Worm (Caenorhabditis elegans) whole organism, early embryonic: ENCODE measurements around the gene wrb-1.

ENCODE experiments used
- B0310.2 ChIP-seq: sonication (generic microtip); optimal IDR thresholded peaks from 2 replicates; lab custom pipeline; 2016; ENCODE audit warnings: mild to moderate bottlenecking, missing genetic modification characterization, missing compliant biosample characterization
- F13C5.2 ChIP-seq: sonication (generic microtip); optimal IDR thresholded peaks from 2 replicates; lab custom pipeline; 2017; ENCODE audit warnings: mild to moderate bottlenecking, missing genetic modification characterization, inconsistent platforms, missing compliant biosample characterization
- aly-1 ChIP-seq: sonication (generic microtip); optimal IDR thresholded peaks from 2 replicates; lab custom pipeline; 2016; ENCODE audit warnings: missing genetic modification characterization, missing compliant biosample characterization
- ama-1 ChIP-seq: fragments of 150-350 bp; optimal IDR thresholded peaks from 2 replicates; lab custom pipeline; 2014
- ceh-13 ChIP-seq: fragments of 200-800 bp; sonication (Bioruptor generic); optimal IDR thresholded peaks from 2 replicates; lab custom pipeline; 2018; ENCODE audit warnings: mild to moderate bottlenecking, missing genetic modification characterization, missing compliant biosample characterization
- ceh-36 ChIP-seq: sonication (generic microtip); optimal IDR thresholded peaks from 2 replicates; lab custom pipeline; 2016; ENCODE audit warnings: missing genetic modification characterization, inconsistent platforms, missing compliant biosample characterization
- hmbx-1 ChIP-seq: sonication (generic microtip); optimal IDR thresholded peaks from 2 replicates; lab custom pipeline; 2016; ENCODE audit warnings: mild to moderate bottlenecking, missing genetic modification characterization, missing compliant biosample characterization
- hmg-4 ChIP-seq: fragments of 200-800 bp; sonication (Bioruptor generic); optimal IDR thresholded peaks from 2 replicates; lab custom pipeline; 2018; ENCODE audit warnings: mild to moderate bottlenecking, missing genetic modification characterization, missing compliant biosample characterization
- hnd-1 ChIP-seq: sonication (generic microtip); optimal IDR thresholded peaks from 2 replicates; lab custom pipeline; 2016; ENCODE audit warnings: missing genetic modification characterization, missing compliant biosample characterization
- pes-1 ChIP-seq: fragments of 200-800 bp; sonication (Bioruptor generic); IDR thresholded peaks from 2 replicates; pipeline ENCODE4 v1.3.6; 2022; ENCODE audit warnings: missing genetic modification reagents, missing genetic modification characterization, missing compliant biosample characterization
- scrt-1 ChIP-seq: fragments of 200-800 bp; sonication (Bioruptor generic); IDR thresholded peaks from 2 replicates; pipeline ENCODE4 v1.3.6; 2022; ENCODE audit warnings: missing genetic modification characterization, missing compliant biosample characterization
- sea-1 ChIP-seq: fragments of 200-800 bp; sonication (Bioruptor generic); conservative IDR thresholded peaks from 2 replicates; pipeline ENCODE4 v1.3.6; 2022; ENCODE audit warnings: missing genetic modification characterization, missing compliant biosample characterization
- tbx-11 ChIP-seq: fragments of 200-800 bp; sonication (Bioruptor generic); IDR thresholded peaks from 2 replicates; pipeline ENCODE4 v1.3.6; 2022; ENCODE audit warnings: missing genetic modification characterization, missing compliant biosample characterization
- tra-4 ChIP-seq: sonication (generic microtip); optimal IDR thresholded peaks from 2 replicates; lab custom pipeline; 2017; ENCODE audit warnings: missing genetic modification characterization, missing compliant biosample characterization

DNA sequence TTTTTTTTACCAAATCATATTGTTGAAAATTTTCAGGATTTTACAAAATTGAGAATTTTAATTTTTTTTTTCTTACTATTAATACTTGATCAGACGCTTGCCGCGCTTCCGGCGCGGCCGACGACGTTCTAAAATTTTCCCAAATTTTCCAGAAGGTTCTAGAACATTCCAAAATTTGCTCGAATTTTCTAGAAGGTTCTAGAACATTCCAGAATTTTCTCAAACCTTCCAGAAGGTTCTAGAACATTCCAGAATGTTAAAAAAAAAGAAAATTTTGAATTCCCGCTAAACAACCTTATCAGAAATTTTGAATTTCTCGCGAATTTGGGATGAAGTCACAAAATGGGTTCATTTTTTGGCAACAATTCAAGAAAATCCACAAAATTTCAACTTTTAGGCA is 30.4 kb downstream of the wrb-1 start:
- TF ChIP-seq sea-1 (GFP tag; lab: Robert Waterston, UW) = no peak
- TF ChIP-seq tra-4 (tag; lab: Kevin White, UChicago) = no peak
- TF ChIP-seq scrt-1 (GFP tag; lab: Robert Waterston, UW) = no peak
- TF ChIP-seq tbx-11 (GFP tag; lab: Robert Waterston, UW) = no peak
- no peak for TF ChIP-seq hmg-4 (GFP tag; lab: Kevin White, UChicago)
- no peak for TF ChIP-seq hnd-1 (tag; lab: Kevin White, UChicago)
- no peak for TF ChIP-seq pes-1 (GFP tag; lab: Robert Waterston, UW)
- no peak for TF ChIP-seq ama-1 (lab: Kevin White, UChicago)
- no peak for TF ChIP-seq F13C5.2 (tag; lab: Kevin White, UChicago)
- TF ChIP-seq aly-1 = no peak
- TF ChIP-seq B0310.2 (tag; lab: Kevin White, UChicago) = no peak
- no peak for TF ChIP-seq hmbx-1 (tag; lab: Kevin White, UChicago)
- no peak for TF ChIP-seq ceh-36 (tag; lab: Kevin White, UChicago)
- no peak for TF ChIP-seq ceh-13 (GFP tag; lab: Kevin White, UChicago)
